Worm (Caenorhabditis elegans): ENCODE data around the gene srj-21.

The srj-21 gene

DNA sequence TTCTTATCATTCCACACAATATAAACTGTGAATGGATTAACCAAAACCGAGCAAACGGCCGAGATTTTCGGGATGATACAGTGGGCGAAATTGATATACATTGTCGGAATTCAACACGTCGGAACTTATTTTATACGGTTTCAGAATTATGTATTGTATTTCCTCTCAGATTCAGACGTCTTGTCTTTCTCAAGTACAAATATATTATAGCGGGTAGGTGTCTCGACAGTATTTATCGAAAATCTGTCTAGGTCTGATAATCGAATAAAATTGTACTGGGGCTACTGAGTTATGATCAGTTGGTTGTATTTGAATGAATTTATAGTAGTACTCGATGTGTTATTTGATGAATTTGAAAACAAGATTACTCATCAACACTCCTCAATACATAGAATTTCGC is 1.5 kb upstream of the srj-21 start, which contains the start of gene srj-22:
TSS of gene srj-22 (minus strand) at position 101 of the 400 bp plus-strand sequence.
- no peak for TF ChIP-seq unc-62 (GFP tag; optimal IDR thresholded peaks at IDR 0.05)

DNA sequence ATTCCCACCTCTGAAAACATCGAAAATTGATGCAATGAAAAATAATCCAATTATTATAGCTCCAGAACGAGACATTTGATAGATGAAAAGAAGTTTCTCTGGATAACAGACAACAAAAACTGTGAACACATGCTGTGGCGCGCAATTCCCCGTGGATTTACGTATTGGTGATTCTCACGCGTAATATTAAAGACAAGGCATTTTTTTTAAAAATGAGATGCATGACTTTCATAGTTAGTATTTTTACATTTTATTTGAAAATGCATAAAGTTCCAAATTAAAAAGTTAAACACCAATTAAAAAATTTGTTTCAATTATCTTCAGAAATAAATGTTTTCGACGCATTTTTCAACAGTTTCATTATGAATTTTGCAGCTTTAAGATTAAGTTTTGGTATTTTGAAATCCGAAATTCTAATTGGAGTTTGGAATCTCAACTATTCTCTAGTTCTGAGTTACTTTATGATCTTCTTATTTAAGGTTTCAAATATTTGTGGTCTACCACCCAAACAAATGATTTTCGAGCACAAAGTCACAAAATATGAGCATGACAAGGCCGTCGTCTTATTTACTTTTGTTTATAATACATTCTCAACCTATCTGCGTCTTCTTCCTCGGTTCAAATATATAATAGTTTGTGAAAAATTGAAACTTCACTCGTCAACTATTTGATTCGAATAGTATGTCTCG is 2.3 kb downstream of the srj-21 start, which contains the start of the genes selt-1.2 and F28H7.2:
TSS of gene selt-1.2 (minus strand) at position 101 of the 689 bp plus-strand sequence.
TSS of gene F28H7.2 (plus strand) at position 639 of the 689 bp plus-strand sequence.
- TF ChIP-seq unc-62 (GFP tag; optimal IDR thresholded peaks at IDR 0.05): no peak

DNA sequence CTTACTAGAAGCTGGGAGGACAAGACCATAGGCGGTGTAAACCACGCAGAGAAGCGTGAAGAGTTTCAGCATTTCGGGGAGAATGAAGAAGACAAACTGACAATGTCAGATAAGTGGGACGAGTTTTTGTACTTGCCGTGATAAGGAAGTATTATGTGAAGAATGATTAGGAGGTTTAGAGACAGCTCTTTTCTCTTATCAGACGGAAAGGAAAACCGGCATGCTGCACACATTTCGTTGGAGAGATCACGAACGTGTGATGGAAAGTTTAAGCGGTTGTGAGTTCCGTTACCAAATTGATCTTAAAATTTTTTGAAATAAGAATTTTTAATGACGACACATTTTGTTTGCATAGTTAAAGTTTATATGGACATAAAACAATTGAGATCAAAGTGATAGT is 5.5 kb downstream of the srj-21 start, which contains the start of gene F28H7.3:
TSS of gene F28H7.3 (minus strand) at position 159 of the 400 bp plus-strand sequence.
- TF ChIP-seq unc-62 (GFP tag; optimal IDR thresholded peaks at IDR 0.05): no peak

DNA sequence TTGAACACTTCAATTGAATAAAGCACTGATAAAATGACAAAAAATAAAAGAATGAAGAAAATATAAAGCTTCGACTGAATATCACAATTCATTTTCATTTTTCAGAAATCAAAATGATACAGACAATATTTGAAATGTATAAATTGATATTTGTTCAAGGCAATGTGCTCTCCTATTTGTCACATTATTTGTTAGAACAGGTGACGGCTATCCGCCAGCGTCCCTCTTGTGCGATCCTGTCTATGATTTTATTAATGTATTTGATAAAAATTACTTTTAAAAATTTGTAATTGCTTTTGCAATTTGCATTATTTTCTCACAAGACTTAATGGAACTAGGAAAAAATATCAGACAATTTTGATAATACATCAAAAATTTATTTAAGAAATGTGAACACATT is 8.9 kb downstream of the srj-21 start, which contains the start of gene F28H7.7:
TSS of gene F28H7.7 (minus strand) at position 101 of the 400 bp plus-strand sequence.
- TF ChIP-seq unc-62 (GFP tag; optimal IDR thresholded peaks at IDR 0.05): no peak

DNA sequence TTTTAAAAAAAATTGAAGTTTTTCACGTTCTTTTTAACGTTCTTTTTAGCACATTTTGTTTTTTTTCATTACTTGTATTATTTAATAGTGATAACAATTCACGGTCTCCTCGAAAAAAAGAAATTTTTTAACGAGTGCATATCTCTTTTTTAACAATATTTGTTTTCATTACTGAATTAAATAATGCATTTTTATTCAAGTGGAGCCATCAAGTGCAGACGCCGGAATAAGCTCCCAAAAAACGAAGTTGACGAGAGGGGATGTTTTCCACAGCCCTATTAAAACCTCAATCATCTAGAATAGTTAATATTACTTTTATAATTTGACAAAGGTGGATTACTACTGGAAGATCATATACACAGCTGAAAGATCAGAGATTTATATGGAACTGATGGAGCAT is 11.6 kb downstream of the srj-21 start, which contains the start of gene irld-6:
TSS of gene irld-6 (minus strand) at position 101 of the 400 bp plus-strand sequence.
- no peak for TF ChIP-seq unc-62 (GFP tag; optimal IDR thresholded peaks at IDR 0.05)

DNA sequence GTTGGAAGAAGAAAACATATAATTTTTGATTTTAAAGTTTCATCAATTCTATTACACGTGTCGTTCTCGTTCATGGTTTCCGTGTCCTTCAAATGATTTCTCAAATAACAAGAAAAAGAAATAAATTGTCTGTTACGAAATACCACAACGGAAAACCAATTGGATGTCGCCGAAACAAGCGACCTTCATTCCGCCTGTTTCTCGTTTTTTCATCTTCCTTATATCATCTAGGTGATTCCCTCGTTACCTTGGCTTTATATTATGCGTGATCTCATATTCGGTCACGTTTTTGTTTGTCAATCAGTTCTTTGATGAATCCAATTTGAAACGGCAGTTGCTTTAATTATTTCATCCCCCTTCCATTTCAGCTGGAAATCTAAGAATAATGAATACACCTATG is 12.0 kb downstream of the srj-21 start:
- TF ChIP-seq unc-62 (GFP tag; optimal IDR thresholded peaks at IDR 0.05): no peak

DNA sequence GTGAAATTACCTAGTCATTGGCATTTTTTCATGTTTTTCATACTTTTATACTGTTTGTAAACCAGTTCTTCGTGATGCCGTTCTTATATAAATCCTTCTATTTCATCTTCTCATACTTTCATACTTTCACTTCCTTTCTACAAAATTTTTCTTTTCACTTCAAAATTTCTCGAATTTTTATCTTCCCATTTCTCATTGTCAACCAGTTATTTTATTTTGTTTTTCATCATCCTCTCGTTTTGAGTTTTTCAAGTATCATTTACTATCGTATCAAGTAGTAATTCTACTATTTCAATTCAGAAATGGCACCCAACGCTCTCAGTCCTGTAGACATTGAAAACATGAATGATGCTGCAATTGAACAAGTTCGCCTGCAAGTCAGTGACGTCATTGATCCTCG is 13.5 kb downstream of the srj-21 start, which contains the start of gene F28H7.8:
TSS of gene F28H7.8 (plus strand) at position 301 of the 400 bp plus-strand sequence.
- TF ChIP-seq unc-62 (GFP tag; optimal IDR thresholded peaks at IDR 0.05): no peak

DNA sequence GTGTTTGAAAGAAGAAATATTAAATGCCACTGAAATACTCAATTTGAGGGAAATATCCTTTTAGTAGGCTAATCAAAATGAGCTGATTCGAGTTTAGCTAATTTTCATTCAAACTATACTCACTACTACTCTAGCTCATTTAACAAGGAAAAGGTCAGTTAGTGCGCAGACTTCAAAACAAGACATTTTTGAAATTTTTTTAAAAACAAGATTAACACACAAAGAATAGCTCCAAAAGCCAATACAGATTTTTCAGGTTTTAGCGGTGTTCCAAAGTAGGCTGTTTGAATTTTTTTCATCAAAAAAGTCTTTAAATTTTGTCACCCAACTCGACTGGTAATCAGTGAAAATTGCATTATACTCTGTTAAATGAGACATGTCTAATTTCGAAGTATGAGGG is 15.7 kb downstream of the srj-21 start:
- TF ChIP-seq unc-62 (GFP tag; optimal IDR thresholded peaks at IDR 0.05): no peak

DNA sequence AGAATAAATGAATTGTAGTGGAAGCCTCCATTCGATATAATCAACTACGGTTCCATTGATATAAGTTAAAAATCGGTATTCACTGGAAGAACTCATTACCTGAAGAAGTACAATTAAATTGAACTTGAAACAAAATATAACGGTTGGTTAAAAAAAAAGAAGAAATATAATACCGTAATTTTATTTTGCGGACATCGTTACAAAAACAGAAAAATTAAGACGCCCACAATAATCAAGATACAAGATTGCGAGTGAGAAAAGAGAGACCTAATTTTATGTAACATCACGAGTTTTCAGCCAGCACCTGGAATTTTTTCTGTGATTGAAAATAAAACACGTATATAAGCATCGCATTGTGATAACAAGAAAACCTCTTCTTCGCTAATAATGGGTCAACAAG is 17.6 kb downstream of the srj-21 start, which contains the start of gene sre-6:
TSS of gene sre-6 (minus strand) at position 101 of the 400 bp plus-strand sequence.
- TF ChIP-seq unc-62 (GFP tag; optimal IDR thresholded peaks at IDR 0.05): no peak

DNA sequence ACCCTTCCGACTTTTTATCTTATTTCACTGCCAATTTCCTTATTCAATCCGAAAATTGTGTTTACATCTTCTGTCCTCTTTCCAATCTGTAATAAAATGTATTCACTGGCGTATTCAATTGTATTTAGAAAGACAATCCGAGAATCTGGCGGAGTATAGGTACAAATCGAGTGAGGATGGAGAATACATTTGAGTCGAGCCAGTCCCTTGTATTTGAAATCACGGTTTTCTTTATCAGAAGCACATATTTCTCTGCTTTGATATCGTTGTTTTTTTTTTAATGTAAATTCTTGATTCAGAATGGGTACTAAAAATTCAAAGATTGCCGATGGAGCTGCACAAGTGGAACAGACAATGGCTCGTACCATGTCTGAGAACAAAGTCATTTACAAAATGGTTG is 18.9 kb downstream of the srj-21 start, which contains the start of gene ocr-1:
TSS of gene ocr-1 (plus strand) at position 301 of the 400 bp plus-strand sequence.
- no peak for TF ChIP-seq unc-62 (GFP tag; optimal IDR thresholded peaks at IDR 0.05)

DNA sequence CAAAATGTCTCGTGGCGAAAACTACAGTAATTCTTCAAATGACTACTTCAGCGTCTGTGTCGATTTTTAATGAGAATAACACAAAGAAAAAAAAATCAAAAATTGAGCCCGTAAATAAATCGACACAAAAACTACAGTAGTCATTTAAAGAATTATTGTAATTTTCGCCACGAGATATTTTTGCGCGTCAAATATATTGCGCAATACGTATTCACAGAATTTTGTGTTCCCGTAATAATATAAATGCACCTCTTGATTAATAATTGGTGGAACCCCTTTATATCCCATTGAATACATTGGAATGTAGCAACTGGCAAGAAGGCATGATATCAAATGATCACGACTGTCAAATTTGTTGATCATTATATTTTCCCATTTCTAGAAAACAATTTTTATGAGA is 23.8 kb downstream of the srj-21 start:
- no peak for TF ChIP-seq unc-62 (GFP tag; optimal IDR thresholded peaks at IDR 0.05)

DNA sequence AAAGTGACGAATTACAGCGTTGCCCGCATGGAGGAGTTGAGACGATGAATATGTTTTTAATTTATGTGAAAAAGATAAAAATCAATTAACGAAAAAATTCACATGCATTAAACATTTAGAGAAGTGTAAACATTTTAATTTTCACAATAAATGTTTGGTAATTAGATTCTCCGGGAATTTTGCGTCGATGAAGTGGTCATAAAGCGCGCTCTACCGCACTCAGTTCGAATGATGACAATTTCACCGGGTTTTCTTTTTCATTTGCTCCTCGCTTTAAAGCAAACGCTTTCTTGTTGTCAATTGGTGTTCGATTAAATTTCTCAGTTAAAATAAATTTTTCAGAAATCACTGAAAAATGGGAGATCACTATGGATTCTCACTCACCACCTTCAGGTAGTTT is 24.9 kb downstream of the srj-21 start, which contains the start of the genes D1054.1 and pas-2:
TSS of gene D1054.1 (minus strand) at position 192 of the 400 bp plus-strand sequence.
TSS of gene pas-2 (plus strand) at position 343 of the 400 bp plus-strand sequence.
- no peak for TF ChIP-seq unc-62 (GFP tag; optimal IDR thresholded peaks at IDR 0.05)

DNA sequence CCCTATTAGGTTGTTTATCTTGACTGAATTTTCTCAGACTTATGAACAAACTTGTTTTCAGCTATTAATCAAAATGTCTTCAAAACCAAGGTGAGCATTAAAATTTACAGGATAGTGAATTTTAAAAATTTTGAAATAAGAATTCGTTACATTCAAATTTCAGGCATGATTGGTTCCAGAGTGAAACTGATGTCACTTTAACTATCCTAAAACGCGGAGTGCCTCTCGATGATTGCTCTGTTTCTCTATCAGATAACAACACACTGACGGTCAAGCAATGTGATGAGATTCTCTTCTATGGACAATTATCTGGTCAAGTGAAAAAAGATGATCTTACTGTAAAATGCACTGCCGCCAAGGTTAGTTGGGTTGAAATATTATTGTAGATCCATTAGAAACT is 26.3 kb downstream of the srj-21 start, which contains the start of gene D1054.3:
TSS of gene D1054.3 (plus strand) at position 62 of the 400 bp plus-strand sequence.
- no peak for TF ChIP-seq unc-62 (GFP tag; optimal IDR thresholded peaks at IDR 0.05)

DNA sequence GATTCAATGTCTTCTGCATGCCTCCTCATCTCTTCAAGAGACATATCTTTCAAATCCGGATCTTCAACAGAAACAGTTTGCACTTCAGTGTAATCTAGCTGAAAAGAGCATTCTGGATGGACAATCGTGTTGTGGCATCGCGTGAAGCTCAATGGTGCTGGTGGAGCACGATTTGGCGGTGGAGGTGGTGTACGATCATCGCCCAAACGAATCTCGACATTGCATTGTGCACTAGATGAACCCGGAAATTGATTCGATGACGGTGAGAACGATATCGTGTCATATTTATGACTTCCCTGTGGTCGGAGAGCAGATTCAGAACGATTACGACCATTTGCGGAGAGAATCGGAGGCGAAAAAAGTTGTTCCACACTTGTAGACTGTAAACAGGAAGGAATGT is 28.1 kb downstream of the srj-21 start:
- no peak for TF ChIP-seq unc-62 (GFP tag; optimal IDR thresholded peaks at IDR 0.05)

DNA sequence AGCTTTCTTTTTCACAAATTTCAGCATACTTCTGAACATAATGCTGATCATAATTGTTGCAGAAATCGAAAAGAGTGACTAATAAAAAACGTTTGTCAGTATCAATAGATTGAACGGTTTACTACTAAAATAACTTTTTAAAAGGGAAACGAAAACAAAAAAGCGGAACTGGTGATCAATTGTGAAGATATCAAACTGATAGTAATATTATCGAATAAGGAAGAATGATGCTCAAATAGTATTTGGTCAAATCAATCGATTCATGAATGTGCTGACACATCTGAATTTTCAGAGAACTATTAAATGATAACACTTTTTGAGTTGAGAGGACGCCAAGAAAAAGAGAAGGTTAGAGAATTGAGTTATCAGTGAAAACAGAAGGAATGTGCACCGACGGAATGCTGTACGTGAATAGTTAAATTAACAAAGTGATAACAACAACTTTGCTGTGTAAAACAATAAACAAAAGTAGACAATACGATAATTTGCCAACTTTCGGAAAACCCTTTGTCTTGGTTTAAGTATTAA is 31.5 kb downstream of the srj-21 start, which contains the start of gene D1054.5:
TSS of gene D1054.5 (minus strand) at position 51 of the 528 bp plus-strand sequence.
- no peak for TF ChIP-seq unc-62 (GFP tag; optimal IDR thresholded peaks at IDR 0.05)

DNA sequence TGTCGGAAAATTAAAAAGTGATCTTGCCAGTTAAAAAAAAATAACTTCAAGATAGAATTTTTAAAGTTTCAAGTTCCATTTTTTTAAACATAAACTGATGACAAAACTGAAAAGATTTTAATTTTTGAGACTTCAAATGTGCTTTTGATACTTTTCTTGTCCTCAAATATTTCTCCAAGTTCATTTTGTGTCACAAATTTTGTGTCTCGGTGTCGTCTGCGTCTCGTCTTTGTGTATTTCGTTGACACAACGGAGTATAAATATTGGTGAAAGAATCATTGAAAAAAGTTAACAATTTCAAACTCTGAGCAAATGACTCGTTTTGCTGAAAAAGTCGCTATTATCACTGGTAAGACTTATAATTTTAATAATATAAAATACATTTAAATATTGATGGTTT is 38.9 kb downstream of the srj-21 start, which contains the start of gene D1054.8:
TSS of gene D1054.8 (plus strand) at position 301 of the 400 bp plus-strand sequence.
- no peak for TF ChIP-seq unc-62 (GFP tag; optimal IDR thresholded peaks at IDR 0.05)
